Worm (Caenorhabditis elegans): ENCODE data around the gene nos-2.

Gene nos-2

DNA sequence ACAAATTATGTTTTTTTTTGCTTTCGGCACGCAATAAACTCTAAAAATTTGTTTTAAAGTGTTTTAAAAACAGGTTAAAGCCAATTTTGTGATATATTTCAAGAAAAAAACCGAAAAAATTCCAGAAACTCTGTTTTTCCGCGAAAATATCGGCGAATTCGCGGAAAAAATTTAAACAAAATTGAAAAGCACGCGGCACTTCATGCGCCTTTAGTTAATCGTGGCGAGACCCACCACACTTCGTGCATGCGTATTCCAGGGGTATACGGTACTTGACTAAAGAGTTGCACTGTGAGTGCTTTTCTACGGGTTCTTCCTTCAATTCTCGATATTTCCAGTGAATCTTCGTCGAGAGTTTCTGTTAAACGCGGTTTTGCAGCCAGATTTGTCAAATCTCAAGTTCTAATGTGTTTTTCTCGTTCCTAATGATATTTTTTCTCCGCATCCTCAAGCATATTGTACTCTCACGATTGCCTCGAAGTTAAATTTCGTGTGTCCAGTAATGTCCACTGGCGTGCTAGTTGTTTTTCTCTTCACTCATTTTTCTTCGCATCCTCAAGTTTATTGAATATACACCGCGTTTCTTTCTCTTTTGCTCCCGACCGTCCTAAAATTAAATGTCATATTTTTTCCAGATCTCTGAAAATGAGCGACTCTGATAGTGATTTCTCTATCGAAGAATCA, 27.6 kb upstream of the nos-2 start, which contains the start of gene cin-4:
TSS of gene cin-4 (plus strand) at position 634 of the 684 bp plus-strand sequence.
- TF ChIP-seq tbx-8 (GFP tag; optimal IDR thresholded peaks at IDR 0.05), result no peak
- TF ChIP-seq ham-2 (GFP tag; optimal IDR thresholded peaks at IDR 0.05), result no peak
- no peak for TF ChIP-seq unc-39 (tag; optimal IDR thresholded peaks at IDR 0.05)
- no peak for TF ChIP-seq M03D4.4 (tag; optimal IDR thresholded peaks at IDR 0.05)
- no peak for TF ChIP-seq nhr-76 (tag; optimal IDR thresholded peaks at IDR 0.05)
- no peak for TF ChIP-seq nhr-12 (tag; optimal IDR thresholded peaks at IDR 0.05)
- no peak for TF ChIP-seq sem-2 (GFP tag; optimal IDR thresholded peaks at IDR 0.05)
- TF ChIP-seq unc-62 (GFP tag; optimal IDR thresholded peaks at IDR 0.05), result no peak
- no peak for TF ChIP-seq snpc-4 (tag; optimal IDR thresholded peaks at IDR 0.05)

DNA sequence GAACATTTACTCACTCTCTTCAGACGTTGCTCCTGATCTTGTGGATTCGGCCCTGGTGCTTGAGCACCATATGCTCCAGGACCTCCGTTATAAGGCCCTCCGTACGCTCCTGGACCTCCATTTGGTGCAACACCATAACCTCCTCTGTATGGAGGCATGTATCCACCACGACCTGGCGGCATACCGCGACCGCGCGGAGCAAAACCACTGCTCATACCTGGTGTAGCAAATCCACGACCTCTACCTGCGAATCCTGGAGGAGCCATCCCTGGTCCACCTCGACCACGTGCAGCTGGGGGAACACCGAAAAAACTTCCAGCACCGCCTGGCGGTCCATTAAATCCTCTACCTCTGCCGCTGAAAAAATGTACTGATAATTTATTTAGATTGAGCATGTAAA, 15.9 kb upstream of the nos-2 start:
- TF ChIP-seq ztf-11 (tag; optimal IDR thresholded peaks at IDR 0.05) (no peak), nhr-2 (tag; optimal IDR thresholded peaks at IDR 0.05) (no peak), unc-62 (GFP tag; optimal IDR thresholded peaks at IDR 0.05) (no peak), drap-1 (GFP tag; optimal IDR thresholded peaks at IDR 0.05) (no peak), cnd-1 (tag; optimal IDR thresholded peaks at IDR 0.05) (no peak), lin-13 (tag; optimal IDR thresholded peaks at IDR 0.05) (no peak), lsy-2 (tag; optimal IDR thresholded peaks at IDR 0.05) (no peak), blmp-1 (tag; optimal IDR thresholded peaks at IDR 0.05) (no peak), elt-3 (tag; optimal IDR thresholded peaks at IDR 0.05) (no peak)

ce11 chrII:7050021-7050722, 15.2 kb upstream of the nos-2 start, which contains the start of the genes tcer-1 and ZK1127.5:
TSS of gene tcer-1 (minus strand) at chrII:7050071.
TSS of gene ZK1127.5 (plus strand) at chrII:7050672.
- no peak for TF ChIP-seq ham-2 (GFP tag; optimal IDR thresholded peaks at IDR 0.05)
- TF ChIP-seq drap-1 (GFP tag; optimal IDR thresholded peaks at IDR 0.05), result no peak
- peak; percentile 29 for TF ChIP-seq lin-13 (tag; optimal IDR thresholded peaks at IDR 0.05)
- TF ChIP-seq mep-1 (tag; optimal IDR thresholded peaks at IDR 0.05), result peak; percentile 75
- TF ChIP-seq lsy-2 (tag; optimal IDR thresholded peaks at IDR 0.05), result peak; percentile 68
- peak; percentile 14 for TF ChIP-seq pha-4 (tag; optimal IDR thresholded peaks at IDR 0.05)
- TF ChIP-seq ceh-39 (tag; optimal IDR thresholded peaks at IDR 0.05), result peak; percentile 45
- no peak for TF ChIP-seq nhr-76 (tag; optimal IDR thresholded peaks at IDR 0.05)
- no peak for TF ChIP-seq tbx-8 (GFP tag; optimal IDR thresholded peaks at IDR 0.05)
- peak; percentile 54 for TF ChIP-seq nhr-237 (tag; optimal IDR thresholded peaks at IDR 0.05)

DNA sequence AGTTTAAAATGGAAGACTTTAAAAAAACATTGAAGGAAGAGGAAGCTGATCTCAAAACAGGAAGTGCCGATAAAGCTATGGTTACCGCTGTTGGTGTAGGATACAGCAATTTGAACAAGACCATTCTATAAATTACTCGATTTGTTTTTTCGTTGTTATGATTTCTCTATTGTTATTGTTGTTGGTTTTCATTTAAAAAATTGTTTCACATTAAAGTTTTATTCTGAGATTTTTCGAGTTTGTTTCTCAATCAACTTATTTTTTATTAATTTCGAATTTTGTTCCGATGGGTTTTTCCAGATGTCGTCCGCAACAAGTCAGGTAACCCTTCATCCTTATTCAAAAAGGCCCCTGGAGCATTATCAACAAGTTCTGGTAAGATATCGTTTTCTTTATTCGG, 13.6 kb upstream of the nos-2 start, which contains the start of gene ZK1127.12:
TSS of gene ZK1127.12 (plus strand) at position 301 of the 400 bp plus-strand sequence.
- TF ChIP-seq pha-4 (tag; optimal IDR thresholded peaks at IDR 0.05), result no peak
- TF ChIP-seq ztf-11 (tag; optimal IDR thresholded peaks at IDR 0.05), result no peak
- TF ChIP-seq cnd-1 (tag; optimal IDR thresholded peaks at IDR 0.05), result no peak
- TF ChIP-seq elt-3 (tag; optimal IDR thresholded peaks at IDR 0.05), result no peak
- TF ChIP-seq ceh-43 (GFP tag; optimal IDR thresholded peaks at IDR 0.05), result no peak
- no peak for TF ChIP-seq sem-2 (GFP tag; optimal IDR thresholded peaks at IDR 0.05)
- TF ChIP-seq elt-1 (tag; optimal IDR thresholded peaks at IDR 0.05; ENCODE audit: borderline replicate concordance, insufficient read depth), result no peak
- no peak for TF ChIP-seq ceh-39 (tag; optimal IDR thresholded peaks at IDR 0.05)
- no peak for TF ChIP-seq ham-2 (GFP tag; optimal IDR thresholded peaks at IDR 0.05)
- TF ChIP-seq drap-1 (GFP tag; optimal IDR thresholded peaks at IDR 0.05), result no peak

- TF ChIP-seq lin-32 (GFP tag; optimal IDR thresholded peaks at IDR 0.05) (no peak), lsy-2 (tag; optimal IDR thresholded peaks at IDR 0.05) (no peak), drap-1 (GFP tag; optimal IDR thresholded peaks at IDR 0.05) (no peak), ceh-83 (GFP tag; optimal IDR thresholded peaks at IDR 0.05) (no peak), mab-5 (tag; optimal IDR thresholded peaks at IDR 0.05) (no peak), tbx-8 (GFP tag; optimal IDR thresholded peaks at IDR 0.05) (no peak), blmp-1 (tag; optimal IDR thresholded peaks at IDR 0.05) (no peak), unc-62 (GFP tag; optimal IDR thresholded peaks at IDR 0.05) (no peak), nhr-2 (tag; optimal IDR thresholded peaks at IDR 0.05) (no peak), nhr-237 (tag; optimal IDR thresholded peaks at IDR 0.05) (no peak), zip-8 (tag; optimal IDR thresholded peaks at IDR 0.05) (no peak), nhr-12 (tag; optimal IDR thresholded peaks at IDR 0.05) (no peak), cnd-1 (tag; optimal IDR thresholded peaks at IDR 0.05) (no peak), flh-1 (GFP tag; optimal IDR thresholded peaks at IDR 0.05) (no peak), nhr-76 (tag; optimal IDR thresholded peaks at IDR 0.05) (no peak), unc-120 (tag; optimal IDR thresholded peaks at IDR 0.05; ENCODE audit: poor library complexity, severe bottlenecking) (no peak), elt-3 (tag; optimal IDR thresholded peaks at IDR 0.05) (no peak)
Observed at ce11 chrII:7053001-7053400, 12.4 kb upstream of the nos-2 start, which contains the start of gene ZK1127.13. TSS of gene ZK1127.13 (plus strand) at chrII:7053301.

Data from whole organism, mixed stage, embryonic.